Fruit fly (Drosophila melanogaster) whole organism, wandering third instar larva: Measurements from ENCODE around the gene Ucp4C.

Experiments
- Abd-B ChIP-seq: fragments of >200 bp; optimal IDR thresholded peaks from 2 replicates; lab custom pipeline; 2017; ENCODE audit warnings: missing biosample characterization, missing genetic modification characterization
- CG32264 ChIP-seq: fragments of 200-800 bp; sonication (Bioruptor generic); optimal IDR thresholded peaks from 2 replicates; lab custom pipeline; 2016; ENCODE audit warnings: missing biosample characterization, missing genetic modification characterization
- CG9705 ChIP-seq: fragments of 200-800 bp; sonication (Bioruptor generic); optimal IDR thresholded peaks from 2 replicates; lab custom pipeline; 2018; ENCODE audit warnings: missing biosample characterization, mild to moderate bottlenecking, missing genetic modification characterization
- CrebA ChIP-seq: fragments of 200-800 bp; sonication (Bioruptor generic); optimal IDR thresholded peaks from 2 replicates; lab custom pipeline; 2016; ENCODE audit warnings: missing biosample characterization, mild to moderate bottlenecking, missing genetic modification characterization, borderline replicate concordance
- Dif ChIP-seq: fragments of 200-275, 200-300 bp; sonication (Bioruptor generic); optimal IDR thresholded peaks from 2 replicates; lab custom pipeline; 2018; ENCODE audit warnings: missing biosample characterization, missing genetic modification characterization; ENCODE audit not compliant: partially characterized antibody
- HLH106 ChIP-seq: fragments of 200-800 bp; optimal IDR thresholded peaks from 3 replicates; lab custom pipeline; 2019; ENCODE audit warnings: missing biosample characterization, mild to moderate bottlenecking, missing genetic modification characterization, moderate library complexity
- Hnf4 ChIP-seq: fragments of 200-800 bp; sonication (Bioruptor generic); optimal IDR thresholded peaks from 2 replicates; lab custom pipeline; 2016; ENCODE audit warnings: missing biosample characterization, mild to moderate bottlenecking, missing genetic modification characterization
- Hr78 ChIP-seq: fragments of >200 bp; optimal IDR thresholded peaks from 2 replicates; lab custom pipeline; 2017; ENCODE audit warnings: missing biosample characterization, missing genetic modification characterization
- Hr83 ChIP-seq: fragments of 200-300 bp; sonication (Bioruptor generic); optimal IDR thresholded peaks from 2 replicates; lab custom pipeline; 2016; ENCODE audit warnings: missing biosample characterization, mild to moderate bottlenecking, missing genetic modification characterization, moderate library complexity; ENCODE audit not compliant: poor library complexity, severe bottlenecking
- Jra ChIP-seq: sonication (Bioruptor generic); optimal IDR thresholded peaks from 2 replicates; lab custom pipeline; 2016; ENCODE audit warnings: missing biosample characterization, missing genetic modification characterization
- Mio ChIP-seq: sonication (Bioruptor generic); optimal IDR thresholded peaks from 2 replicates; lab custom pipeline; 2016; ENCODE audit warnings: missing biosample characterization, missing genetic modification characterization
- Myc ChIP-seq: fragments of >200 bp; optimal IDR thresholded peaks from 2 replicates; lab custom pipeline; 2017
- N ChIP-seq: fragments of >200 bp; optimal IDR thresholded peaks from 2 replicates; lab custom pipeline; 2018; ENCODE audit warnings: missing biosample characterization, missing external identifiers, missing genetic modification characterization
- Rel ChIP-seq, 2 experiments: fragments of 200-800 bp; sonication (Bioruptor generic) in 1 of 2; optimal IDR thresholded peaks; 2 replicates in 1 of 2; 3 replicates in 1 of 2; lab custom pipeline; 2016 to 2019; ENCODE audit warnings: mild to moderate bottlenecking in 2 of 2, missing biosample characterization in 2 of 2, missing genetic modification characterization in 2 of 2, moderate library complexity in 1 of 2
- Sp1 ChIP-seq: fragments of 200-800 bp; sonication (Bioruptor generic); optimal IDR thresholded peaks from 3 replicates; lab custom pipeline; 2019; ENCODE audit warnings: missing biosample characterization, mild to moderate bottlenecking, missing genetic modification characterization, moderate library complexity
- Vsx2 ChIP-seq: fragments of 200-300, 225-300 bp; sonication (Bioruptor generic); optimal IDR thresholded peaks from 2 replicates; lab custom pipeline; 2018; ENCODE audit warnings: missing biosample characterization, missing genetic modification characterization; ENCODE audit not compliant: partially characterized antibody
- brk ChIP-seq: fragments of 200-800 bp; sonication (Bioruptor generic); optimal IDR thresholded peaks from 2 replicates; lab custom pipeline; 2016; ENCODE audit warnings: missing biosample characterization, mild to moderate bottlenecking, missing genetic modification characterization
- dl ChIP-seq, 2 experiments: fragments of 175-275, 200-275 bp in 1 of 2; fragments of 200-275 bp in 1 of 2; sonication (Bioruptor generic); optimal IDR thresholded peaks; lab custom pipeline; 2018; ENCODE audit warnings: mild to moderate bottlenecking in 2 of 2, missing biosample characterization in 2 of 2, missing genetic modification characterization in 2 of 2, moderate library complexity in 2 of 2; ENCODE audit not compliant: partially characterized antibody in 2 of 2, insufficient read depth in 1 of 2
- dsf ChIP-seq: sonication (Bioruptor generic); optimal IDR thresholded peaks from 2 replicates; lab custom pipeline; 2016; ENCODE audit warnings: missing biosample characterization, missing genetic modification characterization, borderline replicate concordance
- ey ChIP-seq: fragments of 200-800 bp; sonication (Bioruptor generic); optimal IDR thresholded peaks from 2 replicates; lab custom pipeline; 2016; ENCODE audit warnings: missing biosample characterization, missing genetic modification characterization
- foxo ChIP-seq, 2 experiments: fragments of 200-800 bp; sonication (Bioruptor generic); optimal IDR thresholded peaks; 2 replicates in 1 of 2; 3 replicates in 1 of 2; lab custom pipeline; 2016 to 2017; ENCODE audit warnings: missing biosample characterization in 2 of 2, missing genetic modification characterization in 2 of 2
- fru ChIP-seq: fragments of 200-800 bp; sonication (Bioruptor generic); optimal IDR thresholded peaks from 3 replicates; lab custom pipeline; 2016; ENCODE audit warnings: missing biosample characterization, mild to moderate bottlenecking, missing genetic modification characterization
- h ChIP-seq: fragments of 200-800 bp; sonication (Bioruptor generic); optimal IDR thresholded peaks from 3 replicates; lab custom pipeline; 2016; ENCODE audit warnings: missing biosample characterization, mild to moderate bottlenecking, missing genetic modification characterization
- lola ChIP-seq: fragments of >200 bp; optimal IDR thresholded peaks from 2 replicates; lab custom pipeline; 2017; ENCODE audit warnings: missing biosample characterization, missing genetic modification characterization
- pan ChIP-seq: fragments of >200 bp; optimal IDR thresholded peaks from 2 replicates; lab custom pipeline; 2017
- psq ChIP-seq: fragments of 200-800 bp; sonication (Bioruptor generic); optimal IDR thresholded peaks from 3 replicates; lab custom pipeline; 2017; ENCODE audit warnings: missing biosample characterization, mild to moderate bottlenecking, missing genetic modification characterization, moderate library complexity
- rgr ChIP-seq: fragments of 200-800 bp; sonication (Bioruptor generic); optimal IDR thresholded peaks from 3 replicates; lab custom pipeline; 2016; ENCODE audit warnings: missing biosample characterization, mild to moderate bottlenecking, missing genetic modification characterization
- sage ChIP-seq: fragments of 200-800 bp; sonication (Bioruptor generic); optimal IDR thresholded peaks from 2 replicates; lab custom pipeline; 2016; ENCODE audit warnings: missing biosample characterization, mild to moderate bottlenecking, missing genetic modification characterization
- sv ChIP-seq: fragments of 200-800 bp; sonication (Bioruptor generic); optimal IDR thresholded peaks from 3 replicates; lab custom pipeline; 2016; ENCODE audit warnings: missing biosample characterization, missing genetic modification characterization
- usp ChIP-seq: fragments of >200 bp; optimal IDR thresholded peaks from 2 replicates; lab custom pipeline; 2017; ENCODE audit warnings: missing biosample characterization, missing genetic modification characterization
- woc ChIP-seq: sonication (Bioruptor generic); optimal IDR thresholded peaks from 2 replicates; lab custom pipeline; 2016; ENCODE audit warnings: missing biosample characterization, mild to moderate bottlenecking, missing genetic modification characterization

Gene Ucp4C

dm6 chr2L:5958581-5959177 is 9.7 kb upstream of the Ucp4C start, which contains the start of gene Vm26Ac:
Gene Vm26Ac, minus strand, starts transcription at chr2L:5958631.
- TF ChIP-seq usp (GFP tag; lab: Kevin White, UChicago) (no peak), CG32264 (GFP tag; lab: Kevin White, UChicago) (no peak)

- TF ChIP-seq CrebA (GFP tag; lab: Kevin White, UChicago), result no peak
- no peak for TF ChIP-seq h (GFP tag; lab: Kevin White, UChicago)
- TF ChIP-seq Hr83 (GFP tag; lab: Kevin White, UChicago), result no peak
- no peak for TF ChIP-seq dsf
- TF ChIP-seq Sp1 (GFP tag; lab: Kevin White, UChicago), result no peak
- TF ChIP-seq HLH106 (tag; lab: Kevin White, UChicago), result no peak
- no peak for TF ChIP-seq sage (GFP tag; lab: Kevin White, UChicago)
- no peak for TF ChIP-seq Abd-B (GFP tag; lab: Kevin White, UChicago)
- no peak for TF ChIP-seq Jra (GFP tag; lab: Kevin White, UChicago)
- TF ChIP-seq brk, result no peak
- no peak for TF ChIP-seq fru (GFP tag; lab: Kevin White, UChicago)
- TF ChIP-seq sv (GFP tag; lab: Kevin White, UChicago), result no peak
- TF ChIP-seq Dif (GFP tag; lab: Kevin White, UChicago), result no peak
- TF ChIP-seq Myc (lab: Kevin White, UChicago), result no peak
Observed at dm6 chr2L:5959863-5960658, 8.3 kb upstream of the Ucp4C start, which contains the start of gene Vm26Aa. Gene Vm26Aa, minus strand, starts transcription at chr2L:5960340.

- no peak for TF ChIP-seq brk
- no peak for TF ChIP-seq Hnf4 (GFP tag; lab: Kevin White, UChicago)
- no peak for TF ChIP-seq CG32264 (GFP tag; lab: Kevin White, UChicago)
- no peak for TF ChIP-seq fru (GFP tag; lab: Kevin White, UChicago)
- TF ChIP-seq rgr (GFP tag; lab: Kevin White, UChicago), result no peak
- no peak for TF ChIP-seq psq (GFP tag; lab: Kevin White, UChicago)
- TF ChIP-seq Hr78 (GFP tag; lab: Kevin White, UChicago), result no peak
Observed at dm6 chr2L:5961169-5961918, 7.0 kb upstream of the Ucp4C start.

- no peak for TF ChIP-seq Mio (GFP tag; lab: Kevin White, UChicago)
- TF ChIP-seq dl (GFP tag; optimal IDR thresholded peaks at IDR 0.05; lab: Kevin White, UChicago; ENCODE audit: insufficient read depth in 1 of 2, partially characterized antibody in 2 of 2), result no peak
- TF ChIP-seq HLH106 (tag; lab: Kevin White, UChicago), result no peak
- TF ChIP-seq Rel (GFP tag; optimal IDR thresholded peaks at IDR 0.05; lab: Kevin White, UChicago), result no peak
- TF ChIP-seq Rel (tag; optimal IDR thresholded peaks at IDR 0.05; lab: Kevin White, UChicago), result no peak
- no peak for TF ChIP-seq Myc (lab: Kevin White, UChicago)
- no peak for TF ChIP-seq Jra (GFP tag; lab: Kevin White, UChicago)
- no peak for TF ChIP-seq ey (GFP tag; lab: Kevin White, UChicago)
- no peak for TF ChIP-seq usp (GFP tag; lab: Kevin White, UChicago)
- no peak for TF ChIP-seq sv (GFP tag; lab: Kevin White, UChicago)
Observed at dm6 chr2L:5963251-5963650, 5.1 kb upstream of the Ucp4C start.

dm6 chr2L:5964211-5964610 is 4.2 kb upstream of the Ucp4C start:
- no peak for TF ChIP-seq Hnf4 (GFP tag; lab: Kevin White, UChicago)
- TF ChIP-seq Rel (GFP tag; optimal IDR thresholded peaks at IDR 0.05; lab: Kevin White, UChicago), result no peak
- TF ChIP-seq Rel (tag; optimal IDR thresholded peaks at IDR 0.05; lab: Kevin White, UChicago), result no peak
- no peak for TF ChIP-seq pan (lab: Kevin White, UChicago)
- no peak for TF ChIP-seq fru (GFP tag; lab: Kevin White, UChicago)
- TF ChIP-seq woc (GFP tag; lab: Kevin White, UChicago), result no peak
- TF ChIP-seq sage (GFP tag; lab: Kevin White, UChicago), result no peak
- no peak for TF ChIP-seq Vsx2 (GFP tag; lab: Kevin White, UChicago)
- no peak for TF ChIP-seq psq (GFP tag; lab: Kevin White, UChicago)
- TF ChIP-seq CG9705 (GFP tag; lab: Kevin White, UChicago), result no peak
- TF ChIP-seq N (GFP tag; lab: Kevin White, UChicago), result no peak
- no peak for TF ChIP-seq lola (GFP tag; lab: Kevin White, UChicago)
- TF ChIP-seq CrebA (GFP tag; lab: Kevin White, UChicago), result no peak
- no peak for TF ChIP-seq brk
- no peak for TF ChIP-seq Sp1 (GFP tag; lab: Kevin White, UChicago)
- TF ChIP-seq foxo (GFP tag; optimal IDR thresholded peaks at IDR 0.05; lab: Kevin White, UChicago), result no peak
- no peak for TF ChIP-seq ey (GFP tag; lab: Kevin White, UChicago)
